Worm (Caenorhabditis elegans): ENCODE measurements around the gene lim-4.

- no peak for TF ChIP-seq unc-55 (GFP tag; optimal IDR thresholded peaks at IDR 0.05)
- TF ChIP-seq K02D7.2 (tag; optimal IDR thresholded peaks at IDR 0.05): no peak
- TF ChIP-seq fkh-10 (GFP tag; optimal IDR thresholded peaks at IDR 0.05): no peak
- no peak for TF ChIP-seq sox-2 (GFP tag; IDR thresholded peaks at IDR 0.05)
These were observed 51.7 kb downstream of the lim-4 start for ce11 chrX:3821609-3822008.
